Fruit fly (Drosophila melanogaster) S2 (cell line): ENCODE data around the gene CG1494.
A peak's percentile ranks its signal among the peaks of the same experiment; 100 is the strongest.

ENCODE experiments used
- CG8478 ChIP-seq: fragments of >200 bp; optimal IDR thresholded peaks from 2 replicates; lab custom pipeline; 2018
- CTCF ChIP-seq, 2 experiments: fragments of >200 bp; optimal IDR thresholded peaks; 2 replicates each; lab custom pipeline; 2018

The CG1494 gene

dm6 chrX:21285001-21285400 is at the start of gene CG1494:
Gene CG1494 (plus strand): TSS chrX:21285301.
- TF ChIP-seq CG8478 (lab: Kevin White, UChicago) (no peak), CTCF (optimal IDR thresholded peaks at IDR 0.05; lab: Kevin White, UChicago) (no peak)

- TF ChIP-seq CG8478 (lab: Kevin White, UChicago) (no peak), CTCF (optimal IDR thresholded peaks at IDR 0.05; lab: Kevin White, UChicago) (no peak)
Measured at dm6 chrX:21241796-21242208, 43.3 kb upstream of the CG1494 start.

- TF ChIP-seq CTCF (optimal IDR thresholded peaks at IDR 0.05; lab: Kevin White, UChicago), result no peak
- no peak for TF ChIP-seq CG8478 (lab: Kevin White, UChicago)
Measured at dm6 chrX:21251048-21251447, 34.1 kb upstream of the CG1494 start, which contains the start of gene CG1722. Gene CG1722 (minus strand): TSS chrX:21251148.

dm6 chrX:21265391-21265790 is 19.7 kb upstream of the CG1494 start:
- no peak for TF ChIP-seq CTCF (optimal IDR thresholded peaks at IDR 0.05; lab: Kevin White, UChicago)
- TF ChIP-seq CG8478 (lab: Kevin White, UChicago), result no peak

- TF ChIP-seq CG8478 (lab: Kevin White, UChicago) (no peak), CTCF (optimal IDR thresholded peaks at IDR 0.05; lab: Kevin White, UChicago) (no peak)
Measured at dm6 chrX:21276494-21276893, 8.6 kb upstream of the CG1494 start.

- TF ChIP-seq CTCF (optimal IDR thresholded peaks at IDR 0.05; lab: Kevin White, UChicago), result no peak
- TF ChIP-seq CG8478 (lab: Kevin White, UChicago), result no peak
Measured at dm6 chrX:21279311-21279890, 5.7 kb upstream of the CG1494 start.

dm6 chrX:21280629-21281028 is 4.5 kb upstream of the CG1494 start:
- TF ChIP-seq CG8478 (lab: Kevin White, UChicago) (no peak), CTCF (optimal IDR thresholded peaks at IDR 0.05; lab: Kevin White, UChicago) (no peak)

- no peak for TF ChIP-seq CTCF (optimal IDR thresholded peaks at IDR 0.05; lab: Kevin White, UChicago)
- peak; percentile 23 for TF ChIP-seq CG8478 (lab: Kevin White, UChicago)
Measured at dm6 chrX:21281039-21281911, 3.8 kb upstream of the CG1494 start, which contains the start of gene Mnr. Gene Mnr (minus strand): TSS chrX:21281171.

dm6 chrX:21282035-21282434 is 3.1 kb upstream of the CG1494 start:
- TF ChIP-seq CTCF (optimal IDR thresholded peaks at IDR 0.05; lab: Kevin White, UChicago) (no peak), CG8478 (lab: Kevin White, UChicago) (no peak)

dm6 chrX:21306485-21307142 is 21.5 kb downstream of the CG1494 start, which contains the start of gene Abca3:
Gene Abca3 (minus strand): TSS chrX:21306665.
- TF ChIP-seq CG8478 (lab: Kevin White, UChicago) (no peak), CTCF (optimal IDR thresholded peaks at IDR 0.05; lab: Kevin White, UChicago) (no peak)

dm6 chrX:21315852-21316251 is 30.8 kb downstream of the CG1494 start, which contains the start of gene Rpt6:
Gene Rpt6 (plus strand): TSS chrX:21316052.
- TF ChIP-seq CTCF (optimal IDR thresholded peaks at IDR 0.05; lab: Kevin White, UChicago) (peak in 1 of 2 experiments; percentile 15), CG8478 (lab: Kevin White, UChicago) (no peak)

dm6 chrX:21317422-21317821 is 32.3 kb downstream of the CG1494 start, which contains the start of gene CG1801:
Gene CG1801 (minus strand): TSS chrX:21317522.
- TF ChIP-seq CG8478 (lab: Kevin White, UChicago), result no peak
- no peak for TF ChIP-seq CTCF (optimal IDR thresholded peaks at IDR 0.05; lab: Kevin White, UChicago)

- no peak for TF ChIP-seq CTCF (optimal IDR thresholded peaks at IDR 0.05; lab: Kevin White, UChicago)
- TF ChIP-seq CG8478 (lab: Kevin White, UChicago), result no peak
Measured at dm6 chrX:21319202-21319772, 34.2 kb downstream of the CG1494 start, which contains the start of the genes SLIRP1 and anox. Gene SLIRP1 (minus strand): TSS chrX:21319296. Gene anox (minus strand): TSS chrX:21319296.
